Worm (Caenorhabditis elegans): Measurements from ENCODE around the gene F13E9.19.

The F13E9.19 gene

ce11 chrIV:10904282-10904681, 5.1 kb downstream of the F13E9.19 start, which contains the start of gene ZK596.3:
ZK596.3 (minus strand) TSS chrIV:10904382.
- TF ChIP-seq ztf-1 (GFP tag; conservative IDR thresholded peaks at IDR 0.05), result no peak
- no peak for TF ChIP-seq alr-1 (tag; optimal IDR thresholded peaks at IDR 0.05)

ce11 chrIV:10909206-10909605, 10.0 kb downstream of the F13E9.19 start, which contains the start of gene ZK596.2:
ZK596.2 (minus strand) TSS chrIV:10909306.
- TF ChIP-seq aly-2 (tag; optimal IDR thresholded peaks at IDR 0.05) (no peak), snpc-4 (tag; optimal IDR thresholded peaks at IDR 0.05) (no peak), lsy-2 (tag; optimal IDR thresholded peaks at IDR 0.05) (no peak), unc-55 (GFP tag; optimal IDR thresholded peaks at IDR 0.05) (no peak), R02D3.7 (tag; optimal IDR thresholded peaks at IDR 0.05) (no peak), ztf-4 (tag; optimal IDR thresholded peaks at IDR 0.05) (no peak), sma-3 (GFP tag; optimal IDR thresholded peaks at IDR 0.05) (no peak), nhr-21 (tag; optimal IDR thresholded peaks at IDR 0.05) (no peak), elt-1 (tag; optimal IDR thresholded peaks at IDR 0.05) (no peak), unc-62 (GFP tag; optimal IDR thresholded peaks at IDR 0.05) (no peak), ceh-16 (tag; optimal IDR thresholded peaks at IDR 0.05) (no peak), lin-39 (tag; optimal IDR thresholded peaks at IDR 0.05) (no peak)

ce11 chrIV:10909708-10910107, 10.5 kb downstream of the F13E9.19 start, which contains the start of gene pyk-2:
pyk-2 (plus strand) TSS chrIV:10909913.
- no peak for TF ChIP-seq ztf-11 (tag; optimal IDR thresholded peaks at IDR 0.05)
- TF ChIP-seq unc-55 (GFP tag; optimal IDR thresholded peaks at IDR 0.05), result no peak
- no peak for TF ChIP-seq zag-1 (tag; optimal IDR thresholded peaks at IDR 0.05)
- TF ChIP-seq mbf-1 (tag; optimal IDR thresholded peaks at IDR 0.05), result no peak
- TF ChIP-seq ceh-16 (tag; optimal IDR thresholded peaks at IDR 0.05), result no peak
- no peak for TF ChIP-seq skn-1 (tag; optimal IDR thresholded peaks at IDR 0.05)
- TF ChIP-seq lsy-2 (tag; optimal IDR thresholded peaks at IDR 0.05), result no peak
- TF ChIP-seq Y55F3AM.14 (GFP tag; optimal IDR thresholded peaks at IDR 0.05), result no peak
- no peak for TF ChIP-seq elt-1 (tag; optimal IDR thresholded peaks at IDR 0.05)
- peak; percentile 70 for TF ChIP-seq fos-1 (tag; optimal IDR thresholded peaks at IDR 0.05)
- TF ChIP-seq crh-2 (tag; optimal IDR thresholded peaks at IDR 0.05), result peak; percentile 64
- TF ChIP-seq sem-4 (tag; optimal IDR thresholded peaks at IDR 0.05), result no peak
- no peak for TF ChIP-seq F13H6.1 (tag; optimal IDR thresholded peaks at IDR 0.05)
- no peak for TF ChIP-seq nhr-237 (tag; optimal IDR thresholded peaks at IDR 0.05)
- TF ChIP-seq nhr-21 (tag; optimal IDR thresholded peaks at IDR 0.05), result no peak
- no peak for TF ChIP-seq ama-1 (optimal IDR thresholded peaks at IDR 0.05)
- no peak for TF ChIP-seq peb-1 (tag; optimal IDR thresholded peaks at IDR 0.05)
- TF ChIP-seq lin-39 (tag; optimal IDR thresholded peaks at IDR 0.05), result no peak
- no peak for TF ChIP-seq blmp-1 (tag; optimal IDR thresholded peaks at IDR 0.05; ENCODE audit: insufficient read depth)
- no peak for TF ChIP-seq ztf-4 (tag; optimal IDR thresholded peaks at IDR 0.05)
- peak; percentile 48 for TF ChIP-seq sma-3 (GFP tag; optimal IDR thresholded peaks at IDR 0.05)
- TF ChIP-seq gmeb-1 (tag; optimal IDR thresholded peaks at IDR 0.05), result no peak
- no peak for TF ChIP-seq mab-5 (tag; optimal IDR thresholded peaks at IDR 0.05)
- TF ChIP-seq nhr-129 (tag; optimal IDR thresholded peaks at IDR 0.05), result peak; percentile 45
- TF ChIP-seq nhr-11 (tag; optimal IDR thresholded peaks at IDR 0.05), result no peak
- no peak for TF ChIP-seq snpc-4 (tag; optimal IDR thresholded peaks at IDR 0.05)
- no peak for TF ChIP-seq nhr-6 (tag; optimal IDR thresholded peaks at IDR 0.05)
- peak; percentile 78 for TF ChIP-seq sma-9 (GFP tag; optimal IDR thresholded peaks at IDR 0.05)
- TF ChIP-seq sma-9 (tag; optimal IDR thresholded peaks at IDR 0.05), result no peak
- no peak for TF ChIP-seq C34F6.9 (tag; optimal IDR thresholded peaks at IDR 0.05)
- TF ChIP-seq ZK546.5 (tag; optimal IDR thresholded peaks at IDR 0.05), result no peak
- no peak for TF ChIP-seq nhr-10 (tag; optimal IDR thresholded peaks at IDR 0.05)
- TF ChIP-seq R02D3.7 (tag; optimal IDR thresholded peaks at IDR 0.05), result no peak
- no peak for TF ChIP-seq alr-1 (tag; optimal IDR thresholded peaks at IDR 0.05)
- TF ChIP-seq dmd-4 (tag; optimal IDR thresholded peaks at IDR 0.05), result no peak
- TF ChIP-seq elt-3 (tag; optimal IDR thresholded peaks at IDR 0.05), result no peak

ce11 chrIV:10913081-10913480, 13.9 kb downstream of the F13E9.19 start, which contains the start of gene ZK593.2:
ZK593.2 (plus strand) TSS chrIV:10913381.
- TF ChIP-seq ztf-11 (tag; optimal IDR thresholded peaks at IDR 0.05), result no peak
- TF ChIP-seq nhr-12 (tag; optimal IDR thresholded peaks at IDR 0.05), result no peak
- no peak for TF ChIP-seq lsy-2 (tag; optimal IDR thresholded peaks at IDR 0.05)
- no peak for TF ChIP-seq fos-1 (tag; optimal IDR thresholded peaks at IDR 0.05)
- TF ChIP-seq ceh-82 (tag; optimal IDR thresholded peaks at IDR 0.05), result no peak
- TF ChIP-seq lin-13 (GFP tag; optimal IDR thresholded peaks at IDR 0.05), result no peak
- no peak for TF ChIP-seq unc-55 (GFP tag; optimal IDR thresholded peaks at IDR 0.05)
- TF ChIP-seq nhr-10 (tag; optimal IDR thresholded peaks at IDR 0.05), result no peak
- TF ChIP-seq R02D3.7 (tag; optimal IDR thresholded peaks at IDR 0.05), result no peak
- no peak for TF ChIP-seq peb-1 (tag; optimal IDR thresholded peaks at IDR 0.05)
- no peak for TF ChIP-seq unc-39 (tag; optimal IDR thresholded peaks at IDR 0.05)
- no peak for TF ChIP-seq elt-3 (tag; optimal IDR thresholded peaks at IDR 0.05)
- no peak for TF ChIP-seq nhr-11 (tag; optimal IDR thresholded peaks at IDR 0.05)
- TF ChIP-seq ztf-1 (GFP tag; conservative IDR thresholded peaks at IDR 0.05), result no peak
- no peak for TF ChIP-seq nhr-23 (tag; optimal IDR thresholded peaks at IDR 0.05)
- no peak for TF ChIP-seq mdl-1 (tag; optimal IDR thresholded peaks at IDR 0.05)
- TF ChIP-seq sma-9 (GFP tag; optimal IDR thresholded peaks at IDR 0.05), result no peak
- no peak for TF ChIP-seq sma-9 (tag; optimal IDR thresholded peaks at IDR 0.05)
- no peak for TF ChIP-seq ztf-4 (tag; optimal IDR thresholded peaks at IDR 0.05)
- no peak for TF ChIP-seq ceh-16 (tag; optimal IDR thresholded peaks at IDR 0.05)
- no peak for TF ChIP-seq crh-2 (tag; optimal IDR thresholded peaks at IDR 0.05)
